Worm (Caenorhabditis elegans) whole organism, early embryonic: ENCODE results near the gene dhs-18.

Experiments
- B0310.2 ChIP-seq: sonication (generic microtip); optimal IDR thresholded peaks from 2 replicates; lab custom pipeline; 2016; ENCODE audit warnings: mild to moderate bottlenecking, missing genetic modification characterization, missing compliant biosample characterization
- aly-1 ChIP-seq: sonication (generic microtip); optimal IDR thresholded peaks from 2 replicates; lab custom pipeline; 2016; ENCODE audit warnings: missing genetic modification characterization, missing compliant biosample characterization
- ama-1 ChIP-seq: fragments of 150-350 bp; optimal IDR thresholded peaks from 2 replicates; lab custom pipeline; 2014
- ceh-13 ChIP-seq: fragments of 200-800 bp; sonication (Bioruptor generic); optimal IDR thresholded peaks from 2 replicates; lab custom pipeline; 2018; ENCODE audit warnings: mild to moderate bottlenecking, missing genetic modification characterization, missing compliant biosample characterization
- ceh-36 ChIP-seq: sonication (generic microtip); optimal IDR thresholded peaks from 2 replicates; lab custom pipeline; 2016; ENCODE audit warnings: missing genetic modification characterization, inconsistent platforms, missing compliant biosample characterization
- flt-1 ChIP-seq: fragments of 200-800 bp; sonication (Bioruptor generic); IDR thresholded peaks from 2 replicates; pipeline ENCODE4 v1.3.6; 2022; ENCODE audit warnings: missing genetic modification characterization, missing compliant biosample characterization
- hmg-4 ChIP-seq: fragments of 200-800 bp; sonication (Bioruptor generic); optimal IDR thresholded peaks from 2 replicates; lab custom pipeline; 2018; ENCODE audit warnings: mild to moderate bottlenecking, missing genetic modification characterization, missing compliant biosample characterization
- hnd-1 ChIP-seq: sonication (generic microtip); optimal IDR thresholded peaks from 2 replicates; lab custom pipeline; 2016; ENCODE audit warnings: missing genetic modification characterization, missing compliant biosample characterization
- pes-1 ChIP-seq: fragments of 200-800 bp; sonication (Bioruptor generic); IDR thresholded peaks from 2 replicates; pipeline ENCODE4 v1.3.6; 2022; ENCODE audit warnings: missing genetic modification reagents, missing genetic modification characterization, missing compliant biosample characterization
- scrt-1 ChIP-seq: fragments of 200-800 bp; sonication (Bioruptor generic); IDR thresholded peaks from 2 replicates; pipeline ENCODE4 v1.3.6; 2022; ENCODE audit warnings: missing genetic modification characterization, missing compliant biosample characterization
- sea-1 ChIP-seq: fragments of 200-800 bp; sonication (Bioruptor generic); conservative IDR thresholded peaks from 2 replicates; pipeline ENCODE4 v1.3.6; 2022; ENCODE audit warnings: missing genetic modification characterization, missing compliant biosample characterization
- tbx-11 ChIP-seq: fragments of 200-800 bp; sonication (Bioruptor generic); IDR thresholded peaks from 2 replicates; pipeline ENCODE4 v1.3.6; 2022; ENCODE audit warnings: missing genetic modification characterization, missing compliant biosample characterization
- tbx-37 ChIP-seq: fragments of 200-800 bp; sonication (Bioruptor generic); conservative IDR thresholded peaks from 2 replicates; pipeline ENCODE4 v1.3.6; 2022; ENCODE audit warnings: missing genetic modification reagents, missing genetic modification characterization, missing compliant biosample characterization
- tra-4 ChIP-seq: sonication (generic microtip); optimal IDR thresholded peaks from 2 replicates; lab custom pipeline; 2017; ENCODE audit warnings: missing genetic modification characterization, missing compliant biosample characterization

- no peak for TF ChIP-seq sea-1 (GFP tag; lab: Robert Waterston, UW)
- no peak for TF ChIP-seq tbx-37 (GFP tag; lab: Robert Waterston, UW)
- TF ChIP-seq ama-1 = no peak
- TF ChIP-seq scrt-1 (GFP tag; lab: Robert Waterston, UW) = no peak
- no peak for TF ChIP-seq aly-1 (tag; lab: Kevin White, UChicago)
- no peak for TF ChIP-seq ceh-36
- TF ChIP-seq tbx-11 = no peak
- no peak for TF ChIP-seq hnd-1 (tag; lab: Kevin White, UChicago)
- TF ChIP-seq B0310.2 (tag; lab: Kevin White, UChicago) = no peak
- TF ChIP-seq hmg-4 (GFP tag; lab: Kevin White, UChicago) = no peak
- TF ChIP-seq tra-4 (tag; lab: Kevin White, UChicago) = no peak
- no peak for TF ChIP-seq flt-1
- no peak for TF ChIP-seq pes-1 (GFP tag; lab: Robert Waterston, UW)
- TF ChIP-seq ceh-13 (GFP tag; lab: Kevin White, UChicago) = no peak
Measured at ce11 chrV:11082475-11082874, 35.8 kb upstream of the dhs-18 start.
